Fruit fly (Drosophila melanogaster): ENCODE results near the gene Cpr65Ec.

The Cpr65Ec gene

DNA sequence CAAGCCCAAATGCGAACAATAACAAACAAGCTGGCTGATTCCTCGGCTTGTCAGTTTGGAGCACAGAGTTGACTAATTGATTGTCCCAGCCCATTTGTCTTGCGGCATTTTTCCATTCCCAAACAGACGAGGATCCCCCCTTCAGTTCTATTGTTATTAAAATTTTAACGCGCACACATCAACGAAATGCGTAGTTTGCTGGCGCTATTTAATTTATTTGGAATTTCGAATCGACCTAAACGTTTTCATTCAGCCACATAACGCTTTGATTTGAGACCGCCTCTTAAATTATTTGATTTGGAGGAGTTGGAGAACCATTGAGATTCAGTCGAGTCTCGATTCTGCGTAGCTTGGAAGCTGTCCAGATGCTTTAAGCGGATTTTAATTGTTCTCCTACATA, 22.9 kb downstream of the Cpr65Ec start:
- TF ChIP-seq ey (GFP tag; optimal IDR thresholded peaks at IDR 0.05) (no peak), Jra (GFP tag; optimal IDR thresholded peaks at IDR 0.05) (no peak), Dfd (GFP tag; optimal IDR thresholded peaks at IDR 0.05) (no peak), sv (GFP tag; optimal IDR thresholded peaks at IDR 0.05) (no peak), woc (GFP tag; optimal IDR thresholded peaks at IDR 0.05) (no peak), foxo (GFP tag; optimal IDR thresholded peaks at IDR 0.05) (no peak), Rel (GFP tag; optimal IDR thresholded peaks at IDR 0.05) (no peak), Rel (tag; optimal IDR thresholded peaks at IDR 0.05) (no peak), dl (GFP tag; optimal IDR thresholded peaks at IDR 0.05; ENCODE audit: insufficient read depth in 1 of 2, partially characterized antibody in 2 of 2) (no peak), Hr78 (GFP tag; optimal IDR thresholded peaks at IDR 0.05) (no peak), sage (GFP tag; optimal IDR thresholded peaks at IDR 0.05) (no peak)

- TF ChIP-seq Dfd (GFP tag; optimal IDR thresholded peaks at IDR 0.05) (no peak), sage (GFP tag; optimal IDR thresholded peaks at IDR 0.05) (no peak), usp (GFP tag; optimal IDR thresholded peaks at IDR 0.05) (no peak), OdsH (GFP tag; optimal IDR thresholded peaks at IDR 0.05) (no peak), Mio (GFP tag; optimal IDR thresholded peaks at IDR 0.05) (no peak), h (GFP tag; optimal IDR thresholded peaks at IDR 0.05) (no peak), psq (GFP tag; optimal IDR thresholded peaks at IDR 0.05) (no peak)
These were observed 29.1 kb downstream of the Cpr65Ec start for dm6 chr3L:7122136-7122535.

dm6 chr3L:7125289-7125955, 32.4 kb downstream of the Cpr65Ec start, which contains the start of the genes msl-3 and BBS1:
Gene msl-3, minus strand, starts transcription at chr3L:7125533.
Gene BBS1, plus strand, starts transcription at chr3L:7125905.
- no peak for TF ChIP-seq dmrt93B (GFP tag; optimal IDR thresholded peaks at IDR 0.05)
- no peak for TF ChIP-seq Rel (GFP tag; optimal IDR thresholded peaks at IDR 0.05)
- peak; percentile 66 for TF ChIP-seq Rel (tag; optimal IDR thresholded peaks at IDR 0.05)
- no peak for TF ChIP-seq Hr78 (GFP tag; optimal IDR thresholded peaks at IDR 0.05)
- TF ChIP-seq ey (GFP tag; optimal IDR thresholded peaks at IDR 0.05) = no peak
- TF ChIP-seq Hnf4 (GFP tag; optimal IDR thresholded peaks at IDR 0.05) = no peak

DNA sequence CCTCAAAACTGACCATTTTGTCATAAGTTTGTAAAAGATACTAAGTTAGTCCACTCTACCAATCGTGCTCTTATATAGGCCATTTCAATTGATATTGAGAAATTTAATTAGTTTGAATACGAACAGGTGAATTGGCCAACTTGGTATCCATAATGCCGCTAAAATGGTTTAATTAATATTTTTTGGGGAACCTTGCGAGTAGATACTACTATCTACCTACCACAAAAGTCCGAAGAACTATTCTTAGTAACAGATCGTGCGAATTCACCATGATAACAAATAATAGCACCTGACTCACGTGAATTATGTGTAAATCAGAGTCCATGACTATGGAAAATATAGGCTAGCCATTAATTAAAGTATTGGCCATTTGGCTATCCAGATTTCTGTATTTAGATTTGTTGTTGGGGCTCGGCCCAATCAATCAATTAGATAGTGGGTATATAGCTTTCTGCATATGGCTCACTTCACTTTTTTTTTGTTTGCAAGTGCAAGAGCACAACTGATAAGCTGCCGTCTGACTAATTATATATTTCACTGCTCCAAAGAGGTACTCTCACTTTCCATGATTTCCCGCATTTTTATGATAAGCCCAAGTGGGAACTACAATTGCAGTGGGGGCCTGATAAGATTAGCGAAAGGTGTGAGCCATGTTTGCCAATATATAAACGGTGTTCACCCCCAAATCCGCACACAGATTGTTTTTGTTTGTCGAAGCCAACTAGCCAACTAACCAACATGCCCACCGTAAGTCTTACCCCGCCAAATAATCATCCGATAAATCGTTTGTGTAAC, 35.4 kb downstream of the Cpr65Ec start, which contains the start of the genes Acbp4 and Acbp6:
TSS of gene Acbp4 (minus strand) at position 51 of the 795 bp plus-strand sequence.
TSS of gene Acbp6 (plus strand) at position 690 of the 795 bp plus-strand sequence.
- TF ChIP-seq HLH106 (tag; optimal IDR thresholded peaks at IDR 0.05) (no peak), Rel (GFP tag; optimal IDR thresholded peaks at IDR 0.05) (no peak), Rel (tag; optimal IDR thresholded peaks at IDR 0.05) (peak; percentile 55), Dif (GFP tag; optimal IDR thresholded peaks at IDR 0.05; ENCODE audit: partially characterized antibody) (no peak), dsf (GFP tag; optimal IDR thresholded peaks at IDR 0.05; ENCODE audit: borderline replicate concordance) (no peak)

dm6 chr3L:7130574-7130973, 37.6 kb downstream of the Cpr65Ec start, which contains the start of gene Acbp3:
Gene Acbp3, plus strand, starts transcription at chr3L:7130874.
- no peak for TF ChIP-seq foxo (GFP tag; optimal IDR thresholded peaks at IDR 0.05)
- TF ChIP-seq sv (GFP tag; optimal IDR thresholded peaks at IDR 0.05) = no peak
- no peak for TF ChIP-seq sage (GFP tag; optimal IDR thresholded peaks at IDR 0.05)
- TF ChIP-seq Jra (GFP tag; optimal IDR thresholded peaks at IDR 0.05) = no peak

DNA sequence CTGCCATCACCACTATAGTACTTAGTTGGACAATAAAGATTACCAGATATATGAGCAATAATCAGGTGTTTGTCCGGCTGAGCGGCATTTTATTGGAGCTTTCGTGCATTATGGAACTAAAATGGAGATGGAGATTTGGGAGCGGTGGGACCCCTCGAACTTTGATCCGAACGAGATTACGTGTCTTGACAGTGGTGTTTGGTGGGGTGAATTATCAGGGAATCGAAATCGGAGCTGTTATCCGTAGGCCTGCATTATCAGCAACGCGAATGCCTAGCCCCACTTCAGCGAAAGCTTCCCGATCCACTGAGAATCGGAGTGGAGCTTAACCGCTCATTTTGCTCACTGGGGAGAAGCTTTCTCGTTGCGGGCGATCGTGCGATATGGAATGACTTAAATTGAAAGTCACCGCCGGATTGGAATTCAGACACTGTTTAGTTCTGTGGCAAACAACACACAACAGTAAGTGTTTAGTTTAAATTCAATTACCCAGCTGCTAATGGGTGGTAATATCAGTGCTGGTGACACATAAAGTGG, 38.5 kb downstream of the Cpr65Ec start, which contains the start of gene Acbp2:
TSS of gene Acbp2 (plus strand) at position 417 of the 537 bp plus-strand sequence.
- TF ChIP-seq h (GFP tag; optimal IDR thresholded peaks at IDR 0.05) = peak; percentile 15
- TF ChIP-seq dl (GFP tag; optimal IDR thresholded peaks at IDR 0.05; ENCODE audit: insufficient read depth in 1 of 2, partially characterized antibody in 2 of 2) = peak in 1 of 2 experiments; percentile 30
- no peak for TF ChIP-seq rgr (GFP tag; optimal IDR thresholded peaks at IDR 0.05)
- no peak for TF ChIP-seq dmrt93B (GFP tag; optimal IDR thresholded peaks at IDR 0.05)
- TF ChIP-seq CrebA (GFP tag; optimal IDR thresholded peaks at IDR 0.05; ENCODE audit: borderline replicate concordance) = peak; percentile 30
- TF ChIP-seq CG32264 (GFP tag; optimal IDR thresholded peaks at IDR 0.05) = no peak
